Fruit fly (Drosophila melanogaster) whole organism, embryonic: ENCODE data around the gene CG31922.
A peak's percentile ranks its signal among the peaks of the same experiment; 100 is the strongest.

Experiments used
- CG11247 ChIP-seq: fragments of 200-800 bp; sonication (Bioruptor generic); IDR thresholded peaks from 2 replicates; pipeline ENCODE4 v1.3.6; 2022; ENCODE audit warnings: missing biosample characterization, missing genetic modification characterization
- CG11695 ChIP-seq: fragments of 200-800 bp; sonication (Bioruptor generic); IDR thresholded peaks from 3 replicates; pipeline ENCODE4 v1.3.6; 2022; ENCODE audit warnings: missing biosample characterization, missing genetic modification characterization
- CG12659 ChIP-seq: fragments of 200-800 bp; sonication (Bioruptor generic); optimal IDR thresholded peaks from 3 replicates; lab custom pipeline; 2017; ENCODE audit warnings: mild to moderate bottlenecking, missing biosample characterization, missing genetic modification reagents, missing genetic modification characterization
- CG13424 ChIP-seq: fragments of 200-800 bp; sonication (Bioruptor generic); optimal IDR thresholded peaks from 2 replicates; lab custom pipeline; 2019; ENCODE audit warnings: missing biosample characterization, mild to moderate bottlenecking, missing genetic modification characterization, moderate library complexity
- CG14014 ChIP-seq: fragments of 200-800 bp; sonication (Bioruptor generic); IDR thresholded peaks from 2 replicates; pipeline ENCODE4 v1.3.6; 2022; ENCODE audit warnings: missing biosample characterization, missing genetic modification characterization
- CG1603 ChIP-seq: fragments of 200-800 bp; sonication (Bioruptor generic); optimal IDR thresholded peaks from 2 replicates; lab custom pipeline; 2019; ENCODE audit warnings: missing biosample characterization, mild to moderate bottlenecking, missing genetic modification characterization, moderate library complexity
- CG17385 ChIP-seq: fragments of 200-800 bp; sonication (Bioruptor generic); optimal IDR thresholded peaks from 3 replicates; lab custom pipeline; 2018; ENCODE audit warnings: missing biosample characterization, mild to moderate bottlenecking, missing genetic modification characterization
- CG18262 ChIP-seq: fragments of 200-800 bp; optimal IDR thresholded peaks from 3 replicates; lab custom pipeline; 2019; ENCODE audit warnings: missing biosample characterization, mild to moderate bottlenecking, missing genetic modification characterization, moderate library complexity
- CG30403 ChIP-seq: fragments of 200-800 bp; sonication (Bioruptor generic); optimal IDR thresholded peaks from 3 replicates; lab custom pipeline; 2016; ENCODE audit warnings: missing biosample characterization, missing genetic modification characterization
- CG31388 ChIP-seq: fragments of 200-800 bp; sonication (Bioruptor generic); optimal IDR thresholded peaks from 2 replicates; lab custom pipeline; 2016; ENCODE audit warnings: missing biosample characterization, missing genetic modification characterization
- CG31441 ChIP-seq: fragments of 200-800 bp; sonication (Bioruptor generic); IDR thresholded peaks from 2 replicates; pipeline ENCODE4 v1.3.6; 2022; ENCODE audit warnings: missing biosample characterization, missing genetic modification characterization
- CG32772 ChIP-seq: fragments of 200-800 bp; sonication (Bioruptor generic); IDR thresholded peaks from 2 replicates; pipeline ENCODE4 v1.3.6; 2022; ENCODE audit warnings: missing biosample characterization, missing genetic modification characterization
- CG3847 ChIP-seq: fragments of 200-800 bp; sonication (Bioruptor generic); IDR thresholded peaks from 2 replicates; pipeline ENCODE4 v1.3.6; 2022; ENCODE audit warnings: missing biosample characterization, missing genetic modification characterization
- CG4404 ChIP-seq: fragments of 200-800 bp; sonication (Bioruptor generic); IDR thresholded peaks from 2 replicates; pipeline ENCODE4 v1.3.6; 2022; ENCODE audit warnings: missing biosample characterization, missing genetic modification characterization
- CG8089 ChIP-seq: fragments of 200-800 bp; sonication (Bioruptor generic); optimal IDR thresholded peaks from 3 replicates; lab custom pipeline; 2016; ENCODE audit warnings: missing biosample characterization, missing genetic modification characterization
- CG9817 ChIP-seq: fragments of 200-800 bp; sonication (Bioruptor generic); optimal IDR thresholded peaks from 2 replicates; lab custom pipeline; 2018; ENCODE audit warnings: missing biosample characterization, mild to moderate bottlenecking, missing genetic modification characterization, moderate library complexity
- Chrac-16 ChIP-seq: fragments of 200-800 bp; sonication (Bioruptor generic); optimal IDR thresholded peaks from 3 replicates; lab custom pipeline; 2016; ENCODE audit warnings: missing biosample characterization, missing genetic modification characterization
- CrebB ChIP-seq: fragments of 200-800 bp; sonication (Bioruptor generic); optimal IDR thresholded peaks from 3 replicates; lab custom pipeline; 2018; ENCODE audit warnings: missing biosample characterization, mild to moderate bottlenecking, missing genetic modification characterization
- D ChIP-seq, 2 experiments: fragments of 200-800 bp in 1 of 2; fragments of >200 bp in 1 of 2; sonication (Bioruptor generic) in 1 of 2; optimal IDR thresholded peaks; 2 replicates in 1 of 2; 3 replicates in 1 of 2; lab custom pipeline; 2017; ENCODE audit warnings: mild to moderate bottlenecking in 1 of 2, missing biosample characterization in 1 of 2, missing genetic modification characterization in 1 of 2, missing genetic modification reagents in 1 of 2
- D19B ChIP-seq: fragments of 200-800 bp; sonication (Bioruptor generic); optimal IDR thresholded peaks from 2 replicates; lab custom pipeline; 2017; ENCODE audit warnings: missing biosample characterization, mild to moderate bottlenecking, missing genetic modification characterization
- Dbx ChIP-seq: fragments of 200-800 bp; sonication (Bioruptor generic); IDR thresholded peaks from 3 replicates; pipeline ENCODE4 v1.3.6; 2022; ENCODE audit warnings: missing biosample characterization, missing genetic modification characterization
- Dfd ChIP-seq, 2 experiments: fragments of >200 bp; optimal IDR thresholded peaks; 2 replicates each; lab custom pipeline; 2017; ENCODE audit warnings: missing biosample characterization in 2 of 2, missing genetic modification characterization in 2 of 2
- E2f1 ChIP-seq: fragments of 200-800 bp; sonication (Bioruptor generic); IDR thresholded peaks from 2 replicates; pipeline ENCODE4 v1.3.6; 2022; ENCODE audit warnings: missing biosample characterization, missing genetic modification characterization
- Hr51 ChIP-seq, 2 experiments: fragments of 200-800 bp; sonication (Bioruptor generic); optimal IDR thresholded peaks; 2 replicates in 1 of 2; 3 replicates in 1 of 2; lab custom pipeline; 2016 to 2018; ENCODE audit warnings: missing biosample characterization in 2 of 2, missing genetic modification characterization in 2 of 2, mild to moderate bottlenecking in 1 of 2, moderate library complexity in 1 of 2
- Hr78 ChIP-seq, 2 experiments: fragments of 200-800 bp in 1 of 2; fragments of >200 bp in 1 of 2; sonication (Bioruptor generic) in 1 of 2; optimal IDR thresholded peaks; 2 replicates each; lab custom pipeline; 2017 to 2019; ENCODE audit warnings: missing biosample characterization in 2 of 2, missing genetic modification characterization in 2 of 2, mild to moderate bottlenecking in 1 of 2, moderate library complexity in 1 of 2
- Hsf ChIP-seq: fragments of 200-800 bp; sonication (Bioruptor generic); optimal IDR thresholded peaks from 3 replicates; lab custom pipeline; 2016; ENCODE audit warnings: missing biosample characterization, missing genetic modification characterization
- Lhr ChIP-seq: fragments of 200-800 bp; sonication (Bioruptor generic); optimal IDR thresholded peaks from 3 replicates; lab custom pipeline; 2017; ENCODE audit warnings: mild to moderate bottlenecking, missing biosample characterization, missing genetic modification reagents, missing genetic modification characterization
- Med ChIP-seq: fragments of 200-800 bp; sonication (Bioruptor generic); peaks from one replicate; lab custom pipeline; 2016; ENCODE audit warnings: missing biosample characterization, missing genetic modification characterization, mild to moderate bottlenecking, inconsistent platforms, moderate library complexity
- Meics ChIP-seq: fragments of 200-800 bp; sonication (Bioruptor generic); optimal IDR thresholded peaks from 2 replicates; lab custom pipeline; 2017; ENCODE audit warnings: missing biosample characterization, mild to moderate bottlenecking, missing genetic modification characterization
- Myb ChIP-seq: fragments of 200-800 bp; sonication (Bioruptor generic); optimal IDR thresholded peaks from 2 replicates; lab custom pipeline; 2016; ENCODE audit warnings: missing biosample characterization, missing genetic modification characterization
- Pdp1 ChIP-seq, 2 experiments: fragments of 200-800 bp; sonication (Bioruptor generic); optimal IDR thresholded peaks; 3 replicates each; lab custom pipeline; 2016; ENCODE audit warnings: missing biosample characterization in 2 of 2, missing genetic modification characterization in 2 of 2, mild to moderate bottlenecking in 1 of 2, moderate library complexity in 1 of 2
- Sox102F ChIP-seq: fragments of 200-800 bp; sonication (Bioruptor generic); optimal IDR thresholded peaks from 2 replicates; lab custom pipeline; 2018; ENCODE audit warnings: missing biosample characterization, mild to moderate bottlenecking, missing genetic modification characterization, moderate library complexity
- amos ChIP-seq: fragments of 200-800 bp; sonication (Bioruptor generic); IDR thresholded peaks from 2 replicates; pipeline ENCODE4 v1.3.6; 2022; ENCODE audit warnings: missing biosample characterization, missing genetic modification characterization; ENCODE audit not compliant: partially characterized antibody
- bab2 ChIP-seq: fragments of 200-800 bp; sonication (Bioruptor generic); optimal IDR thresholded peaks from 2 replicates; lab custom pipeline; 2016; ENCODE audit warnings: missing biosample characterization, missing genetic modification characterization
- dan ChIP-seq: fragments of 200-800 bp; sonication (Bioruptor generic); IDR thresholded peaks from 2 replicates; pipeline ENCODE4 v1.3.6; 2022; ENCODE audit warnings: missing biosample characterization, missing genetic modification characterization
- dpn ChIP-seq, 2 experiments: fragments of 200-800 bp; sonication (Bioruptor generic); optimal IDR thresholded peaks; 3 replicates each; lab custom pipeline; 2016; ENCODE audit warnings: missing biosample characterization in 2 of 2, missing genetic modification characterization in 2 of 2
- ftz-f1 ChIP-seq: fragments of 200-800 bp; sonication (Bioruptor generic); optimal IDR thresholded peaks from 2 replicates; lab custom pipeline; 2016; ENCODE audit warnings: missing biosample characterization, missing genetic modification characterization
- grn ChIP-seq: fragments of 200-800 bp; sonication (Bioruptor generic); optimal IDR thresholded peaks from 3 replicates; lab custom pipeline; 2017; ENCODE audit warnings: missing biosample characterization, missing genetic modification characterization
- gro ChIP-seq: fragments of 200-800 bp; sonication (Bioruptor generic); optimal IDR thresholded peaks from 2 replicates; lab custom pipeline; 2016; ENCODE audit warnings: missing biosample characterization, missing genetic modification characterization
- hkb ChIP-seq, 2 experiments: fragments of 200-800 bp in 1 of 2; fragments of >200 bp in 1 of 2; sonication (Bioruptor generic) in 1 of 2; IDR thresholded peaks in 1 of 2; optimal IDR thresholded peaks in 1 of 2; 2 replicates each; pipeline versions ENCODE4 v1.3.6 to Lab custom; 2017 to 2022; ENCODE audit warnings: missing biosample characterization in 1 of 2, missing genetic modification characterization in 1 of 2
- lmd ChIP-seq: fragments of 200-800 bp; sonication (Bioruptor generic); IDR thresholded peaks from 2 replicates; pipeline ENCODE4 v1.3.6; 2022; ENCODE audit warnings: missing biosample characterization, missing genetic modification characterization
- mam ChIP-seq: fragments of 200-800 bp; sonication (Bioruptor generic); optimal IDR thresholded peaks from 3 replicates; lab custom pipeline; 2016; ENCODE audit warnings: missing biosample characterization, missing genetic modification characterization
- nmo ChIP-seq: fragments of 200-800 bp; sonication (Bioruptor generic); optimal IDR thresholded peaks from 2 replicates; lab custom pipeline; 2018; ENCODE audit warnings: missing biosample characterization, mild to moderate bottlenecking, missing genetic modification characterization, moderate library complexity
- pb ChIP-seq: fragments of 200-800 bp; sonication (Bioruptor generic); optimal IDR thresholded peaks from 3 replicates; lab custom pipeline; 2016; ENCODE audit warnings: missing biosample characterization, missing genetic modification characterization
- phol ChIP-seq: fragments of 200-800 bp; sonication (Bioruptor generic); optimal IDR thresholded peaks from 3 replicates; lab custom pipeline; 2018; ENCODE audit warnings: missing biosample characterization, mild to moderate bottlenecking, missing genetic modification characterization, moderate library complexity
- psq ChIP-seq: fragments of 200-800 bp; sonication (Bioruptor generic); optimal IDR thresholded peaks from 2 replicates; lab custom pipeline; 2017; ENCODE audit warnings: missing biosample characterization, missing genetic modification characterization
- salm ChIP-seq: fragments of 200-800 bp; sonication (Bioruptor generic); optimal IDR thresholded peaks from 2 replicates; lab custom pipeline; 2018; ENCODE audit warnings: missing biosample characterization, mild to moderate bottlenecking, missing genetic modification characterization
- ttk ChIP-seq: fragments of 200-800 bp; sonication (Bioruptor generic); IDR thresholded peaks from 2 replicates; pipeline ENCODE4 v2.1.2; 2022; ENCODE audit warnings: missing biosample characterization, missing genetic modification characterization
- zen ChIP-seq: fragments of 200-800 bp; sonication (Bioruptor generic); optimal IDR thresholded peaks from 3 replicates; lab custom pipeline; 2018; ENCODE audit warnings: missing biosample characterization, mild to moderate bottlenecking, missing genetic modification characterization, moderate library complexity

Gene CG31922

DNA sequence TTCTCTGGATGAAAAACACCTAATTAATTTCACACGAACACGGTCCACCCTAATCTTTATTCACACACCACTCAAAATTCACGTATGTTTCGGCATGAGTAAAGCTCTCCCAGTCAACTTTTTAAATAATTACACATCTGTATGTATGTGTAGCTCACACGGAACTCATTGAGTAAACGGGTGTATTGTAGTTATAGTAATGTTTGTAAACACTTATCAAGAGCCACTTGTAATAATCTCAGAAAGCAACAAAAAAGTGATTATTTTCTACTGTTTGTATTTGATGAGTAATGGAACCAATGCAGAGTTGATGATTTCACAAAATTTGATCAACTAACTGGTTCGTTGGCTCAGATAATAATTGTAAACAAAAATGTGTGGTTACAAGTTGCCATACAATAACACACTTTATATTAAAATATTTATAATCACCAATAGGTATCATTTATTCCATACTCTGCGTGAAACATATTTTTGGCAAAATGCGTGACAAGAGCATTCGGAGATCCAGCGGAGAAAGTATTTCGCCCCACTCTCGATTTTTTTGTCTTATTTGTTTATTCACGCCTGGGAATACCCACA, 48.0 kb downstream of the CG31922 start (continued):
- TF ChIP-seq Sox102F (GFP tag; lab: Kevin White, UChicago) (peak; percentile 83), CG11695 (GFP tag; lab: Robert Waterston, UW) (0 out of 3 replicates have a peak, but pooled peaks have one; percentile 27), lmd (GFP tag; lab: Robert Waterston, UW) (peak; percentile 28; the same call in 1 of the 2 replicates), dan (GFP tag; lab: Robert Waterston, UW) (no peak), CrebB (peak; percentile 31), ttk (GFP tag; lab: Robert Waterston, UW) (no peak), D19B (peak; percentile 70), gro (no peak), zen (no peak), CG18262 (tag; lab: Kevin White, UChicago) (no peak), CG1603 (peak; percentile 60), Med (GFP tag; lab: Kevin White, UChicago) (peak; percentile 44), Hr51 (GFP tag; optimal IDR thresholded peaks at IDR 0.05; lab: Kevin White, UChicago) (no peak), CG17385 (GFP tag; lab: Kevin White, UChicago) (peak; percentile 33), CG8089 (no peak), CG9817 (tag; lab: Kevin White, UChicago) (peak; percentile 7), CG3847 (GFP tag; lab: Robert Waterston, UW) (no peak), nmo (GFP tag; lab: Kevin White, UChicago) (no peak), Dfd (GFP tag; optimal IDR thresholded peaks at IDR 0.05; lab: Kevin White, UChicago) (no peak), Lhr (no peak), phol (tag; lab: Kevin White, UChicago) (no peak)

- TF ChIP-seq CG12659 (GFP tag; lab: Kevin White, UChicago) = no peak
- TF ChIP-seq CG4404 (GFP tag; lab: Robert Waterston, UW) = no peak
- TF ChIP-seq E2f1 (GFP tag; lab: Robert Waterston, UW) = no peak
- TF ChIP-seq grn (GFP tag; lab: Kevin White, UChicago) = peak; percentile 13
- TF ChIP-seq CG14014 (GFP tag; lab: Robert Waterston, UW) = 0 out of 2 replicates have a peak, but pooled peaks have one; percentile 3
- no peak for TF ChIP-seq Dbx (GFP tag; lab: Robert Waterston, UW)
- TF ChIP-seq dpn (GFP tag; optimal IDR thresholded peaks at IDR 0.05; lab: Kevin White, UChicago) = no peak
- TF ChIP-seq psq (GFP tag; lab: Kevin White, UChicago) = no peak
- TF ChIP-seq hkb (optimal IDR thresholded peaks at IDR 0.05; lab: Kevin White, UChicago) = no peak
- no peak for TF ChIP-seq hkb (GFP tag; IDR thresholded peaks at IDR 0.05; lab: Robert Waterston, UW)
- no peak for TF ChIP-seq pb (GFP tag; lab: Kevin White, UChicago)
- no peak for TF ChIP-seq CG11247 (GFP tag; lab: Robert Waterston, UW)
- no peak for TF ChIP-seq D (optimal IDR thresholded peaks at IDR 0.05; lab: Kevin White, UChicago)
- no peak for TF ChIP-seq D (GFP tag; optimal IDR thresholded peaks at IDR 0.05; lab: Kevin White, UChicago)
- peak in 1 of 2 experiments; percentile 70 for TF ChIP-seq Pdp1 (GFP tag; optimal IDR thresholded peaks at IDR 0.05; lab: Kevin White, UChicago)
- no peak for TF ChIP-seq Chrac-16 (GFP tag; lab: Kevin White, UChicago)
- TF ChIP-seq ttk (GFP tag; lab: Robert Waterston, UW) = no peak
- no peak for TF ChIP-seq CG32772
- no peak for TF ChIP-seq CG31388 (GFP tag; lab: Kevin White, UChicago)
- TF ChIP-seq CG13424 (tag; lab: Kevin White, UChicago) = no peak
- TF ChIP-seq CG30403 (GFP tag; lab: Kevin White, UChicago) = no peak
- no peak for TF ChIP-seq Hsf
- TF ChIP-seq mam (GFP tag; lab: Kevin White, UChicago) = no peak
- no peak for TF ChIP-seq salm
- TF ChIP-seq CG31441 (GFP tag; lab: Robert Waterston, UW) = no peak
- no peak for TF ChIP-seq Myb (GFP tag; lab: Kevin White, UChicago)
- peak in 1 of 2 experiments; percentile 40 for TF ChIP-seq Hr78 (GFP tag; optimal IDR thresholded peaks at IDR 0.05; lab: Kevin White, UChicago)
- TF ChIP-seq amos (GFP tag; lab: Robert Waterston, UW) = no peak
- no peak for TF ChIP-seq bab2
- peak; percentile 81 for TF ChIP-seq Meics
- TF ChIP-seq ftz-f1 (GFP tag; lab: Kevin White, UChicago) = peak; percentile 82
Observed at dm6 chr2L:1218475-1218874, 48.5 kb downstream of the CG31922 start.
